Worm (Caenorhabditis elegans) whole organism, mixed stage, embryonic: Measurements from ENCODE around the gene srx-34.

Source experiments
- M03D4.4 ChIP-seq: sonication (generic microtip); optimal IDR thresholded peaks from 2 replicates; lab custom pipeline; 2017; ENCODE audit warnings: mild to moderate bottlenecking, missing genetic modification characterization, missing compliant biosample characterization
- blmp-1 ChIP-seq: fragments of 150-350 bp; optimal IDR thresholded peaks from 2 replicates; lab custom pipeline; 2014; ENCODE audit warnings: missing biosample characterization, missing genetic modification characterization
- ceh-39 ChIP-seq: fragments of 150-350 bp; optimal IDR thresholded peaks from 2 replicates; lab custom pipeline; 2014; ENCODE audit warnings: missing biosample characterization, missing genetic modification characterization
- ceh-43 ChIP-seq: fragments of 200-800 bp; sonication (Bioruptor generic); optimal IDR thresholded peaks from 2 replicates; lab custom pipeline; 2018; ENCODE audit warnings: mild to moderate bottlenecking, missing genetic modification characterization, moderate library complexity, missing compliant biosample characterization
- ces-1 ChIP-seq: fragments of 150-350 bp; optimal IDR thresholded peaks from 2 replicates; lab custom pipeline; 2014; ENCODE audit warnings: missing biosample characterization, missing genetic modification reagents, missing genetic modification characterization
- cnd-1 ChIP-seq: fragments of 200-800 bp; sonication (Bioruptor generic); optimal IDR thresholded peaks from 2 replicates; lab custom pipeline; 2018; ENCODE audit warnings: mild to moderate bottlenecking, missing genetic modification characterization, missing compliant biosample characterization
- drap-1 ChIP-seq: fragments of 200-800 bp; sonication (Bioruptor generic); optimal IDR thresholded peaks from 3 replicates; lab custom pipeline; 2018; ENCODE audit warnings: mild to moderate bottlenecking, missing genetic modification characterization, missing compliant biosample characterization
- elt-3 ChIP-seq: fragments of 150-350 bp; optimal IDR thresholded peaks from 2 replicates; lab custom pipeline; 2014; ENCODE audit warnings: missing biosample characterization, missing genetic modification characterization
- flh-1 ChIP-seq: fragments of 200-800 bp; sonication (Bioruptor generic); optimal IDR thresholded peaks from 2 replicates; lab custom pipeline; 2018; ENCODE audit warnings: mild to moderate bottlenecking, missing genetic modification characterization, moderate library complexity, missing compliant biosample characterization
- ham-2 ChIP-seq: fragments of 200-800 bp; sonication (Bioruptor generic); optimal IDR thresholded peaks from 2 replicates; lab custom pipeline; 2018; ENCODE audit warnings: mild to moderate bottlenecking, missing genetic modification characterization, missing compliant biosample characterization
- hlh-1 ChIP-seq: fragments of 150-350 bp; optimal IDR thresholded peaks from 2 replicates; lab custom pipeline; 2014; ENCODE audit warnings: missing biosample characterization, missing genetic modification reagents, missing genetic modification characterization
- lin-13 ChIP-seq: fragments of 150-350 bp; optimal IDR thresholded peaks from 2 replicates; lab custom pipeline; 2014; ENCODE audit warnings: missing biosample characterization, missing genetic modification characterization
- lin-32 ChIP-seq: fragments of 200-800 bp; sonication (Bioruptor generic); optimal IDR thresholded peaks from 2 replicates; lab custom pipeline; 2018; ENCODE audit warnings: mild to moderate bottlenecking, missing genetic modification characterization, missing compliant biosample characterization
- lsy-2 ChIP-seq: fragments of 150-350 bp; optimal IDR thresholded peaks from 2 replicates; lab custom pipeline; 2014; ENCODE audit warnings: missing biosample characterization, missing genetic modification characterization
- mab-5 ChIP-seq: fragments of 150-350 bp; optimal IDR thresholded peaks from 2 replicates; lab custom pipeline; 2014; ENCODE audit warnings: missing biosample characterization, missing genetic modification characterization
- mep-1 ChIP-seq: fragments of 150-350 bp; optimal IDR thresholded peaks from 2 replicates; lab custom pipeline; 2017; ENCODE audit warnings: missing biosample characterization, missing genetic modification reagents, missing genetic modification characterization, inconsistent platforms
- mls-2 ChIP-seq: sonication (generic microtip); optimal IDR thresholded peaks from 2 replicates; lab custom pipeline; 2016; ENCODE audit warnings: mild to moderate bottlenecking, missing genetic modification characterization, moderate library complexity, missing compliant biosample characterization
- nhr-12 ChIP-seq: fragments of 150-350 bp; optimal IDR thresholded peaks from 2 replicates; lab custom pipeline; 2014; ENCODE audit warnings: missing biosample characterization, missing genetic modification characterization
- nhr-28 ChIP-seq: fragments of 150-350 bp; optimal IDR thresholded peaks from 2 replicates; lab custom pipeline; 2014; ENCODE audit warnings: missing biosample characterization, missing genetic modification characterization
- nhr-76 ChIP-seq: sonication (generic microtip); optimal IDR thresholded peaks from 2 replicates; lab custom pipeline; 2017; ENCODE audit warnings: missing biosample characterization, missing genetic modification characterization
- pha-4 ChIP-seq: fragments of 150-350 bp; optimal IDR thresholded peaks from 2 replicates; lab custom pipeline; 2018; ENCODE audit warnings: missing biosample characterization, missing genetic modification reagents, missing genetic modification characterization
- sem-2 ChIP-seq: fragments of 200-800 bp; sonication (Bioruptor generic); optimal IDR thresholded peaks from 2 replicates; lab custom pipeline; 2018; ENCODE audit warnings: mild to moderate bottlenecking, missing genetic modification characterization, missing compliant biosample characterization
- snpc-4 ChIP-seq: fragments of 150-350 bp; optimal IDR thresholded peaks from 2 replicates; lab custom pipeline; 2014; ENCODE audit warnings: missing biosample characterization, missing genetic modification characterization
- unc-120 ChIP-seq: sonication (generic microtip); optimal IDR thresholded peaks from 2 replicates; lab custom pipeline; 2017; ENCODE audit warnings: missing genetic modification characterization, missing compliant biosample characterization; ENCODE audit not compliant: poor library complexity, severe bottlenecking
- unc-62 ChIP-seq: fragments of 150-350 bp; optimal IDR thresholded peaks from 2 replicates; lab custom pipeline; 2014; ENCODE audit warnings: missing biosample characterization, missing genetic modification reagents, missing genetic modification characterization
- zip-8 ChIP-seq: fragments of 150-350 bp; optimal IDR thresholded peaks from 2 replicates; lab custom pipeline; 2014; ENCODE audit warnings: missing biosample characterization, missing genetic modification characterization
- ztf-11 ChIP-seq: fragments of 150-350 bp; optimal IDR thresholded peaks from 2 replicates; lab custom pipeline; 2014; ENCODE audit warnings: missing biosample characterization, missing genetic modification characterization

srx-34 gene

DNA sequence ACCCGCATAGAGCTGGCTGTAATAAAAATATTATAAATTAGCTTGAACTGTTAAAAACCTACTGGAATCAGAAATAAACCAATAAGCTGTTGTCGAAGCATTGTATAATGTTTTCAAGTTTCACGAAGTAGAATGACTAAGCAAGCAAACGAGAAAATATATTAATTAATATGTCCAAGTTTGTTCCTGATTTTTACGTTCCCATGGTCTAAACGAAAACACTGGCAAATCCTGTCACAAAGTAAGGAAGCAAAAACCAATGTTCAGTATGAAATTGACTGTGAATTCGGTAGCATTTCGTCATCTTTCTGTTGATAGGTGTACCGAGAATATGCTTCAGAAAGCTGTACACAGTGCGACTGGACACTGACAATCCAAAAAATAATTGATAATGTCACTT lies at the start of gene srx-34:
TSS of gene srx-34 (minus strand) at position 101 of the 400 bp plus-strand sequence.
- TF ChIP-seq lin-13 (tag; lab: Kevin White, UChicago): no peak
- no peak for TF ChIP-seq M03D4.4 (tag; lab: Kevin White, UChicago)
- no peak for TF ChIP-seq ham-2 (GFP tag; lab: Kevin White, UChicago)
- TF ChIP-seq blmp-1 (tag; lab: Kevin White, UChicago): no peak
- TF ChIP-seq nhr-28 (tag; lab: Kevin White, UChicago): no peak
- TF ChIP-seq ztf-11: no peak
- TF ChIP-seq ceh-43 (GFP tag; lab: Kevin White, UChicago): no peak
- no peak for TF ChIP-seq mab-5 (tag; lab: Kevin White, UChicago)
- TF ChIP-seq ces-1 (GFP tag; lab: Kevin White, UChicago): no peak

- TF ChIP-seq nhr-12 (tag; lab: Kevin White, UChicago): no peak
- no peak for TF ChIP-seq sem-2 (GFP tag; lab: Kevin White, UChicago)
- no peak for TF ChIP-seq elt-3 (tag; lab: Kevin White, UChicago)
- no peak for TF ChIP-seq ceh-43 (GFP tag; lab: Kevin White, UChicago)
- no peak for TF ChIP-seq nhr-28 (tag; lab: Kevin White, UChicago)
- TF ChIP-seq hlh-1 (tag; lab: Kevin White, UChicago): no peak
- no peak for TF ChIP-seq nhr-76 (tag; lab: Kevin White, UChicago)
- no peak for TF ChIP-seq pha-4
- TF ChIP-seq cnd-1 (tag; lab: Kevin White, UChicago): no peak
- no peak for TF ChIP-seq zip-8 (tag; lab: Kevin White, UChicago)
- no peak for TF ChIP-seq snpc-4 (tag; lab: Kevin White, UChicago)
- TF ChIP-seq unc-120: no peak
- no peak for TF ChIP-seq mep-1 (tag; lab: Kevin White, UChicago)
- TF ChIP-seq mls-2 (tag; lab: Kevin White, UChicago): no peak
- no peak for TF ChIP-seq flh-1
- TF ChIP-seq lin-13 (tag; lab: Kevin White, UChicago): no peak
- no peak for TF ChIP-seq M03D4.4 (tag; lab: Kevin White, UChicago)
- TF ChIP-seq lsy-2 (tag; lab: Kevin White, UChicago): no peak
These were observed 46.6 kb upstream of the srx-34 start, which contains the start of gene ugt-36 for ce11 chrV:7166709-7167108. Gene ugt-36, plus strand, starts transcription at chrV:7167009.

DNA sequence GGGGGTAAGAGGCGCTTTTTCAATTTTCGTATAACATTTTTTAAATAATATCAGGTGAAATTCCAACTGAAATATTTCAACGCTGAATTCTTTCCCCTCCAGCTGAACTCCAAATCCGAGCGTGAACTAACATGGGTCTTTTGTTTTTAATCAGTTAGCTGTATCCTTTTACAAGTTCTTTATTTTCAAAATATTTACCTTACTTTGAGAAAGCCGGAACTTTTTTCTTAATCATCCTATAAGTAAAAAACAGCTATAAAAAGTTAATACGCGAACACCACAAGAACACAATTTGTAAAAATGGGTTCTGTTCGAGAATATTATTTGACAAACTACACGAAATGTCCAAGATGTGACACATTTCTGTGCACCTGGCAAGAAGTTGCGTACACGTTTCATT lies 44.1 kb upstream of the srx-34 start, which contains the start of gene srh-83:
TSS of gene srh-83 (plus strand) at position 301 of the 400 bp plus-strand sequence.
- TF ChIP-seq lin-32 (GFP tag; lab: Kevin White, UChicago): no peak

DNA sequence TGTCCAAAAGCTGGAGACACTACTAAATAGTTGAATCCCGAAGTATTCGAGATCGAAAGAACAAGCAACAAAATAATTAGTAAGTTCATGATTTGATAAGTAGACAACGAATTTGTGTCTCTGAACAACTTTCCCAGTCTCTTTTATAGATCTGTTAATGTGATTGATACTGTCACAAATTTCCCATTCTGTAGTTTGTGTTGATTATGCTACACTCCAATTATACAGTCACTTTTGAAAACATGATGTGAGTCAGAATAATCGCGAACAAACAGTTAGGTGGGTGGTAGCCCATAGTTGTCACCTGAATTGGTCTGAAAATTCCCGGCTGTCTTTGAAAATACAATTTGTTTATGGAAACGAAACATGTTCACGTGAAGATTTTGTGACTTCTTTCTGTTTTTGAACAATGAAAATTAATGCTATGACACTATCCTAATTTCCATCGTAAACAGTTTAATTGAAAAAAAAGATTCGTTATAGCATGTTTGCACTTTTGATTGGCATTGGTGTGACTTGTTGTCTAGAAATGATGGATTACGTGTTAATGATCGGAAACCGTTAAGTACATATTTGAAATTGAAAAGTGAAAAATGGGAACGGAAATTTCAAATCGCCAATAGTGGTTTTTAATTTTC lies 43.5 kb upstream of the srx-34 start, which contains the start of gene ugt-41:
TSS of gene ugt-41 (minus strand) at position 119 of the 638 bp plus-strand sequence.
- TF ChIP-seq zip-8 (tag; lab: Kevin White, UChicago) (no peak), M03D4.4 (tag; lab: Kevin White, UChicago) (no peak), lin-32 (GFP tag; lab: Kevin White, UChicago) (no peak), unc-62 (GFP tag; lab: Kevin White, UChicago) (no peak), nhr-28 (tag; lab: Kevin White, UChicago) (no peak)
- TF ChIP-seq, all 35 proteins: peak for 0

DNA sequence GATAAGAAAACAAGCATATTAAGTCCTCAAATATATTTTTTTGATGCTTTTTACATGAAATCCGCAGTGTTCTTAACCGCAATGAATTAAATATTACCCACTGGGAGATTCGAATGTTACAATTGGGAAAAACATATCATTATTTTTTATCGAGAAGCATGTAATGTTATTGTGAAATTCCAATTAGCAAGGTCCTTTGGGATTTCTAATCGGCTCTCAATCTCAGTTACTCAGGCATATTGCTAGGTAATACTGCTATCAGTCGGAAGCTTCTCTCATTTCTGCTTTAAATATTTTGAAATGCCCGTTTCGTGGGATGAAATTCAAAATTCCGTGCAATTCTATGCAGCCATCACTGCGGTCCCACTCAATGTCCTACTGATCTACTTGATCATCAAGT lies 39.3 kb upstream of the srx-34 start, which contains the start of gene str-204:
TSS of gene str-204 (plus strand) at position 301 of the 400 bp plus-strand sequence.
- TF ChIP-seq drap-1 (GFP tag; lab: Kevin White, UChicago) (no peak), ceh-39 (tag; lab: Kevin White, UChicago) (no peak)

ce11 chrV:7157089-7157488 lies 37.0 kb upstream of the srx-34 start, which contains the start of gene ugt-39:
Gene ugt-39, plus strand, starts transcription at chrV:7157142.
- TF ChIP-seq elt-3 (tag; lab: Kevin White, UChicago): no peak
- TF ChIP-seq M03D4.4 (tag; lab: Kevin White, UChicago): no peak

ce11 chrV:7156079-7156478 lies 36.0 kb upstream of the srx-34 start, which contains the start of gene F10D2.10:
Gene F10D2.10, minus strand, starts transcription at chrV:7156179.
- TF ChIP-seq ceh-43 (GFP tag; lab: Kevin White, UChicago) (no peak), hlh-1 (tag; lab: Kevin White, UChicago) (peak; percentile 40)
